Worm (Caenorhabditis elegans) whole organism, L4 larva: ENCODE measurements around the gene spp-20.

Experiments
- D1046.2 ChIP-seq: fragments of 200-800 bp; sonication (Bioruptor generic); IDR thresholded peaks from 2 replicates; pipeline ENCODE4 v1.3.6; 2022; ENCODE audit warnings: missing genetic modification characterization, missing compliant biosample characterization
- F37D6.2 ChIP-seq: sonication (generic microtip); optimal IDR thresholded peaks from 2 replicates; lab custom pipeline; 2016; ENCODE audit warnings: mild to moderate bottlenecking, missing genetic modification characterization, missing compliant biosample characterization
- F44E2.7 ChIP-seq: fragments of 200-800 bp; sonication (Bioruptor generic); IDR thresholded peaks from 2 replicates; pipeline ENCODE4 v2.1.2; 2022; ENCODE audit warnings: missing genetic modification characterization, missing compliant biosample characterization
- T26A8.4 ChIP-seq: fragments of 200-800 bp; sonication (Bioruptor generic); IDR thresholded peaks from 2 replicates; pipeline ENCODE4 v1.3.6; 2022; ENCODE audit warnings: missing genetic modification characterization, missing compliant biosample characterization
- Y75B8A.6 ChIP-seq: fragments of 200-800 bp; sonication (Bioruptor generic); IDR thresholded peaks from 2 replicates; pipeline ENCODE4 v1.3.6; 2022; ENCODE audit warnings: missing genetic modification reagents, missing genetic modification characterization, missing compliant biosample characterization
- aha-1 ChIP-seq: fragments of 150-350 bp; peaks from one replicate; lab custom pipeline; 2014; ENCODE audit warnings: missing biosample characterization, missing genetic modification characterization
- aly-2 ChIP-seq: sonication (generic microtip); optimal IDR thresholded peaks from 2 replicates; lab custom pipeline; 2018; ENCODE audit warnings: missing biosample characterization, missing genetic modification characterization
- arid-1 ChIP-seq: fragments of 200-800 bp; sonication (Bioruptor generic); conservative IDR thresholded peaks from 2 replicates; pipeline ENCODE4 v1.3.6; 2022; ENCODE audit warnings: missing genetic modification reagents, missing genetic modification characterization, missing compliant biosample characterization
- attf-4 ChIP-seq: sonication (generic microtip); optimal IDR thresholded peaks from 3 replicates; lab custom pipeline; 2017; ENCODE audit warnings: missing biosample characterization, missing genetic modification characterization
- ceh-20 ChIP-seq: fragments of 200-800 bp; sonication (Bioruptor generic); IDR thresholded peaks from 2 replicates; pipeline ENCODE4 v1.3.6; 2022; ENCODE audit warnings: missing genetic modification reagents, missing genetic modification characterization, missing compliant biosample characterization
- ceh-32 ChIP-seq: sonication (generic microtip); optimal IDR thresholded peaks from 2 replicates; lab custom pipeline; 2016; ENCODE audit warnings: mild to moderate bottlenecking, missing genetic modification characterization, missing compliant biosample characterization; ENCODE audit not compliant: poor library complexity
- ceh-62 ChIP-seq: sonication (generic microtip); optimal IDR thresholded peaks from 2 replicates; lab custom pipeline; 2017; ENCODE audit warnings: missing biosample characterization, missing genetic modification characterization
- daf-12 ChIP-seq: fragments of 150-350 bp; optimal IDR thresholded peaks from 2 replicates; lab custom pipeline; 2014; ENCODE audit warnings: missing biosample characterization, missing genetic modification reagents, missing genetic modification characterization
- daf-16 ChIP-seq, 3 experiments: sonication (generic microtip); optimal IDR thresholded peaks; 2 replicates each; lab custom pipeline; 2016 to 2017; ENCODE audit warnings: missing genetic modification characterization in 3 of 3, missing genetic modification reagents in 3 of 3, mild to moderate bottlenecking in 2 of 3, missing compliant biosample characterization in 2 of 3, missing biosample characterization in 1 of 3, moderate library complexity in 1 of 3
- daf-19 ChIP-seq: fragments of 200-800 bp; sonication (Bioruptor generic); conservative IDR thresholded peaks from 2 replicates; pipeline ENCODE4 v1.3.6; 2022; ENCODE audit warnings: missing genetic modification characterization, missing compliant biosample characterization
- dpl-1 ChIP-seq: fragments of 150-350 bp; optimal IDR thresholded peaks from 2 replicates; lab custom pipeline; 2014; ENCODE audit warnings: missing biosample characterization, missing genetic modification reagents, missing genetic modification characterization
- egl-27 ChIP-seq: sonication (generic microtip); optimal IDR thresholded peaks from 3 replicates; lab custom pipeline; 2017; ENCODE audit warnings: missing biosample characterization, missing genetic modification reagents, missing genetic modification characterization
- egl-43 ChIP-seq: fragments of 200-800 bp; sonication (Bioruptor generic); IDR thresholded peaks from 2 replicates; pipeline ENCODE4 v1.3.6; 2022; ENCODE audit warnings: missing genetic modification reagents, missing genetic modification characterization, missing compliant biosample characterization
- fkh-10 ChIP-seq: fragments of 150-350 bp; optimal IDR thresholded peaks from 2 replicates; lab custom pipeline; 2014; ENCODE audit warnings: missing biosample characterization, missing genetic modification reagents, missing genetic modification characterization
- hif-1 ChIP-seq, 2 experiments: sonication (generic microtip); optimal IDR thresholded peaks; 2 replicates each; lab custom pipeline; 2016 to 2017; ENCODE audit warnings: missing compliant biosample characterization in 2 of 2, missing genetic modification characterization in 2 of 2, missing genetic modification reagents in 2 of 2, missing genotype in 2 of 2, mild to moderate bottlenecking in 1 of 2
- hlh-30 ChIP-seq: sonication (generic microtip); optimal IDR thresholded peaks from 2 replicates; lab custom pipeline; 2017; ENCODE audit warnings: antibody characterized with exemption, mild to moderate bottlenecking, missing genetic modification characterization, missing compliant biosample characterization; ENCODE audit not compliant: insufficient read depth
- lim-7 ChIP-seq: fragments of 200-800 bp; sonication (Bioruptor generic); IDR thresholded peaks from 2 replicates; pipeline ENCODE4 v1.3.6; 2022; ENCODE audit warnings: missing genetic modification characterization, missing compliant biosample characterization
- lin-1 ChIP-seq: fragments of 200-800 bp; sonication (Bioruptor generic); IDR thresholded peaks from 2 replicates; pipeline ENCODE4 v1.3.6; 2022; ENCODE audit warnings: missing genetic modification reagents, missing genetic modification characterization, missing compliant biosample characterization
- lin-39 ChIP-seq: fragments of 150-350 bp; optimal IDR thresholded peaks from 2 replicates; lab custom pipeline; 2014; ENCODE audit warnings: missing biosample characterization, missing genetic modification reagents, missing genetic modification characterization
- madf-9 ChIP-seq: fragments of 200-800 bp; sonication (Bioruptor generic); conservative IDR thresholded peaks from 2 replicates; pipeline ENCODE4 v1.3.6; 2022; ENCODE audit warnings: missing genetic modification reagents, missing genetic modification characterization, missing compliant biosample characterization
- mdt-29 ChIP-seq: fragments of 200-800 bp; sonication (Bioruptor generic); IDR thresholded peaks from 2 replicates; pipeline ENCODE4 v1.3.6; 2022; ENCODE audit warnings: missing genetic modification reagents, missing genetic modification characterization, missing compliant biosample characterization
- nhr-111 ChIP-seq: fragments of 200-800 bp; sonication (Bioruptor generic); optimal IDR thresholded peaks from 2 replicates; lab custom pipeline; 2018; ENCODE audit warnings: mild to moderate bottlenecking, missing genetic modification characterization, missing compliant biosample characterization
- nhr-25 ChIP-seq: sonication (generic microtip); optimal IDR thresholded peaks from 2 replicates; lab custom pipeline; 2017; ENCODE audit warnings: missing genetic modification characterization, mild to moderate bottlenecking, missing compliant biosample characterization, antibody characterized with exemption, moderate library complexity, borderline replicate concordance; ENCODE audit not compliant: insufficient read depth
- nhr-42 ChIP-seq: fragments of 200-800 bp; sonication (Bioruptor generic); IDR thresholded peaks from 2 replicates; pipeline ENCODE4 v1.3.6; 2022; ENCODE audit warnings: missing genetic modification characterization, missing compliant biosample characterization
- nhr-48 ChIP-seq: sonication (generic microtip); optimal IDR thresholded peaks from 2 replicates; lab custom pipeline; 2016; ENCODE audit warnings: mild to moderate bottlenecking, missing genetic modification characterization, missing compliant biosample characterization
- nhr-77 ChIP-seq: fragments of 150-350 bp; optimal IDR thresholded peaks from 2 replicates; lab custom pipeline; 2014; ENCODE audit warnings: missing biosample characterization, missing genetic modification characterization
- pha-4 ChIP-seq, 2 experiments: fragments of 150-350 bp in 1 of 2; fragments of 200-800 bp in 1 of 2; sonication (Bioruptor generic) in 1 of 2; IDR thresholded peaks in 1 of 2; optimal IDR thresholded peaks in 1 of 2; 2 replicates each; pipeline versions ENCODE4 v1.3.6 to Lab custom; 2014 to 2022; ENCODE audit warnings: missing genetic modification characterization in 2 of 2, missing genetic modification reagents in 2 of 2, missing biosample characterization in 1 of 2, missing compliant biosample characterization in 1 of 2
- pqm-1 ChIP-seq: sonication (generic microtip); optimal IDR thresholded peaks from 2 replicates; lab custom pipeline; 2017; ENCODE audit warnings: missing biosample characterization, missing genetic modification characterization
- rbr-2 ChIP-seq: sonication (generic microtip); optimal IDR thresholded peaks from 2 replicates; lab custom pipeline; 2016; ENCODE audit warnings: missing genotype, missing genetic modification characterization, missing compliant biosample characterization
- saeg-2 ChIP-seq: fragments of 200-800 bp; sonication (Bioruptor generic); IDR thresholded peaks from 2 replicates; pipeline ENCODE4 v1.3.6; 2022; ENCODE audit warnings: missing genetic modification reagents, missing genetic modification characterization, missing compliant biosample characterization
- sdz-12 ChIP-seq: fragments of 200-800 bp; sonication (Bioruptor generic); optimal IDR thresholded peaks from 2 replicates; lab custom pipeline; 2018; ENCODE audit warnings: mild to moderate bottlenecking, missing genetic modification characterization, missing compliant biosample characterization
- set-16 ChIP-seq: fragments of 200-800 bp; sonication (Bioruptor generic); IDR thresholded peaks from 2 replicates; pipeline ENCODE4 v1.3.6; 2022; ENCODE audit warnings: missing genetic modification reagents, missing genetic modification characterization, missing compliant biosample characterization
- spr-1 ChIP-seq: sonication (generic microtip); optimal IDR thresholded peaks from 2 replicates; lab custom pipeline; 2016; ENCODE audit warnings: mild to moderate bottlenecking, missing genetic modification characterization, missing compliant biosample characterization
- tag-97 ChIP-seq: fragments of 200-800 bp; sonication (Bioruptor generic); IDR thresholded peaks from 2 replicates; pipeline ENCODE4 v1.3.6; 2022; ENCODE audit warnings: missing genetic modification characterization, missing compliant biosample characterization
- tra-1 ChIP-seq: fragments of 200-800 bp; sonication (Bioruptor generic); IDR thresholded peaks from 2 replicates; pipeline ENCODE4 v1.3.6; 2022; ENCODE audit warnings: missing genetic modification reagents, missing genetic modification characterization, missing compliant biosample characterization
- unc-130 ChIP-seq: sonication (generic microtip); optimal IDR thresholded peaks from 2 replicates; lab custom pipeline; 2016; ENCODE audit warnings: missing genetic modification reagents, missing genetic modification characterization, missing compliant biosample characterization
- zfp-3 ChIP-seq: fragments of 200-800 bp; sonication (Bioruptor generic); conservative IDR thresholded peaks from 2 replicates; pipeline ENCODE4 v1.3.6; 2022; ENCODE audit warnings: missing genetic modification reagents, missing genetic modification characterization, missing compliant biosample characterization
- ztf-7 ChIP-seq: fragments of 150-350 bp; optimal IDR thresholded peaks from 2 replicates; lab custom pipeline; 2014; ENCODE audit warnings: missing biosample characterization, missing genetic modification characterization

Gene spp-20

DNA sequence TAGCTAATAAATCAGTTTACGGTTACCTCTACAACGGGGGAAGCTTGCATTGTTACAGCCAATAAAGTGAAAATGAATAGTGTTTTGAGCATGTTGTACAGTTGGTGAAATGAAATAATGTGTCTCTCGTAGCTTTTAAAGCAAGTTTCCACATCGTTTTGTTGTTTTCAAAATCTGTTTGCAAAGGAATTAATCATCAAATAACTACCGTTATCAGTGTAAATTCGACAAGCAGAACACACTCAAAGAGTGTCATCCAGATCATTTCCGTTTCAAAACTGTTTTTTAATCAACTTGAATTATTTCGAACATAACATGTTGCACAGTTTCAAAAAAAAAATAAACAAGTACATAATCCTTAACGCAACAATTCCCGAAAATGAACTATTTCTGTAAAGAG is 968 bp downstream of the spp-20 start, which contains the start of gene spp-27:
Gene spp-27 (minus strand): TSS at position 101 of the 400 bp plus-strand sequence.
- TF ChIP-seq madf-9 (GFP tag; lab: Robert Waterston, UW) (no peak), dpl-1 (GFP tag; lab: Kevin White, UChicago) (no peak), zfp-3 (no peak)
- TF ChIP-seq, all 104 proteins: peak for 0

DNA sequence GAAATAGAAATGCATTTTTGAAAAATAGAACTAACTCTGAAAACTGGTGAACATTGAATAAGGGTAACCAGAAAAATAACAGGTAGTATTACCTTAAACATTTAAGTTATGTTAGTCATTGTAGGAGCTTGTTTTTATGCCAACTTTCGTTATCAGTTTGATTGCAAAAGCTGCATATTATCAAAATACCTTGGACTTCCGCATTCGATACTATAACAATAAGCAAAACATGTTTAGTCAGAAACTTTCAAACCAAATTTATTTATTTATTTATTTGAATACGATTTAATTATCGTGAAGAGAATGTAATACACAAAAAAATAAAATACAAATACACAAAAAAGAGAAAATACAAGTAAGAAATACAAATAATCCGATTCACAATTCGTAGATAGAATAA is 3.7 kb downstream of the spp-20 start, which contains the start of gene K04A8.19:
Gene K04A8.19 (minus strand): TSS at position 101 of the 400 bp plus-strand sequence.
- TF ChIP-seq set-16 (GFP tag; lab: Robert Waterston, UW) (no peak), pha-4 (GFP tag; IDR thresholded peaks at IDR 0.05; lab: Robert Waterston, UW) (no peak), pha-4 (tag; optimal IDR thresholded peaks at IDR 0.05; lab: Kevin White, UChicago) (no peak), madf-9 (GFP tag; lab: Robert Waterston, UW) (no peak), F37D6.2 (tag; lab: Kevin White, UChicago) (no peak), hlh-30 (tag; lab: Kevin White, UChicago) (no peak), arid-1 (GFP tag; lab: Robert Waterston, UW) (no peak), ceh-20 (GFP tag; lab: Robert Waterston, UW) (no peak), pqm-1 (tag; lab: Kevin White, UChicago) (no peak), ceh-62 (tag; lab: Kevin White, UChicago) (no peak), T26A8.4 (no peak), Y75B8A.6 (GFP tag; lab: Robert Waterston, UW) (no peak), aly-2 (tag; lab: Kevin White, UChicago) (no peak), tag-97 (no peak), sdz-12 (GFP tag; lab: Kevin White, UChicago) (no peak), daf-16 (GFP tag; optimal IDR thresholded peaks at IDR 0.05; lab: Kevin White, UChicago) (no peak), daf-16 (tag; optimal IDR thresholded peaks at IDR 0.05; lab: Kevin White, UChicago) (no peak), hif-1 (tag; optimal IDR thresholded peaks at IDR 0.05; lab: Kevin White, UChicago) (no peak), rbr-2 (no peak), unc-130 (GFP tag; lab: Kevin White, UChicago) (no peak)

DNA sequence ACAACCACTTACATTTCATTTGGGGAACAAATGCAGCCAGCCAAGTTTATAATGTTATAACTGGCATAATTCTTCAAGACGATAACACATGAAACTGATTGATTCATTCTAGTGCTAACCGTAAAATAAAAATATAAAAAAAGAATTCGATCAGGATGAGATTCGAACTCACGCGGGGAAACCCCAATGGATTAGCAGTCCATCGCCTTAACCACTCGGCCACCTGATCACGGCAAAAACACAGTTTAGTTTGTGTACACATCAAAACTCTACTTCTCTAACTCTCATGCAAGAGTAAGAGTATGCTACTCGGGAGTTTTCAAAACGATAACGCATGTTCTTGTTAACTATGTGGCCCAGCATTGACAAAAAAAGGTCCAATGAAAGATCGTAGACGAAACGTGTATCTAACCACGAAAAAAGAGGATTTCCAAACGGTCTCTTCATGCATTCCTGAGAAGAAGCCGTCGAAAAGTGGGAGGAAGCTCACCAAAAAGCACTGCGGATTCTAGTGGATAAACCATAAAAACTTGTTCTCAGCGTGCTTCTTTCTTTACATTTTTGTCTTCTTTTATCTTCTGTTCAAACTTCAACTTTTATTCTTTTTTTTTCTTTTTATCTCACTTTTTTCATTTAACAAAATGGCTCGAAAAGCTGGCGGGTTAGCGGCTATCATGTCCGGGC is 6.2 kb downstream of the spp-20 start, which contains the start of gene twk-10:
Gene twk-10 (plus strand): TSS at position 634 of the 684 bp plus-strand sequence.
- peak; percentile 86 for TF ChIP-seq lim-7 (GFP tag; lab: Robert Waterston, UW)
- TF ChIP-seq zfp-3 = no peak
- no peak for TF ChIP-seq fkh-10 (GFP tag; lab: Kevin White, UChicago)
- no peak for TF ChIP-seq ztf-7 (tag; lab: Kevin White, UChicago)
- TF ChIP-seq egl-27 (tag; lab: Kevin White, UChicago) = no peak
- 0 out of 2 replicates have a peak, but pooled peaks have one; percentile 62 for TF ChIP-seq F44E2.7 (GFP tag; lab: Robert Waterston, UW)
- TF ChIP-seq daf-12 (tag; lab: Kevin White, UChicago) = no peak
- no peak for TF ChIP-seq nhr-25 (tag; lab: Kevin White, UChicago)
- peak; percentile 64; the same call in 1 of the 2 replicates for TF ChIP-seq mdt-29 (GFP tag; lab: Robert Waterston, UW)
- no peak for TF ChIP-seq ceh-62 (tag; lab: Kevin White, UChicago)
- peak; percentile 76; the same call in 1 of the 2 replicates for TF ChIP-seq pha-4 (GFP tag; IDR thresholded peaks at IDR 0.05; lab: Robert Waterston, UW)
- TF ChIP-seq pha-4 (tag; optimal IDR thresholded peaks at IDR 0.05; lab: Kevin White, UChicago) = no peak
- TF ChIP-seq rbr-2 = peak; percentile 9
- peak; percentile 21 for TF ChIP-seq unc-130 (GFP tag; lab: Kevin White, UChicago)
- TF ChIP-seq nhr-48 (tag; lab: Kevin White, UChicago) = no peak
- TF ChIP-seq D1046.2 (GFP tag; lab: Robert Waterston, UW) = 0 out of 2 replicates have a peak, but pooled peaks have one; percentile 49
- TF ChIP-seq daf-19 = 0 out of 2 replicates have a peak, but pooled peaks have one; percentile 63
- no peak for TF ChIP-seq spr-1 (tag; lab: Kevin White, UChicago)
- no peak for TF ChIP-seq hif-1 (tag; optimal IDR thresholded peaks at IDR 0.05; lab: Kevin White, UChicago)
- peak; percentile 83 for TF ChIP-seq tra-1 (GFP tag; lab: Robert Waterston, UW)
- TF ChIP-seq nhr-42 = no peak
- TF ChIP-seq nhr-111 = peak; percentile 21
- TF ChIP-seq egl-43 = no peak; the same call in 1 of the 2 replicates
- no peak for TF ChIP-seq lin-39
- no peak for TF ChIP-seq saeg-2 (GFP tag; lab: Robert Waterston, UW)
- peak; percentile 75; the same call in 1 of the 2 replicates for TF ChIP-seq madf-9 (GFP tag; lab: Robert Waterston, UW)
- peak; percentile 30 for TF ChIP-seq nhr-77 (tag; lab: Kevin White, UChicago)
- no peak for TF ChIP-seq ceh-20 (GFP tag; lab: Robert Waterston, UW)
- 0 out of 2 replicates have a peak, but pooled peaks have one; percentile 42 for TF ChIP-seq lin-1 (GFP tag; lab: Robert Waterston, UW)
- TF ChIP-seq attf-4 = no peak
- no peak for TF ChIP-seq ceh-32 (tag; lab: Kevin White, UChicago)
- no peak for TF ChIP-seq aha-1 (tag; lab: Kevin White, UChicago)
